Worm (Caenorhabditis elegans) whole organism, young adult: ENCODE data around the gene cdl-1.

ENCODE experiments used
- B0035.1 ChIP-seq: sonication (generic microtip); optimal IDR thresholded peaks from 2 replicates; lab custom pipeline; 2016; ENCODE audit warnings: missing genetic modification characterization, mild to moderate bottlenecking, missing compliant biosample characterization, missing genotype, missing genetic modification reagents
- B0336.3 ChIP-seq: fragments of 200-800 bp; sonication (Bioruptor generic); IDR thresholded peaks from 2 replicates; pipeline ENCODE4 v1.3.6; 2022; ENCODE audit warnings: missing genetic modification characterization, missing compliant biosample characterization
- C06A6.2 ChIP-seq: fragments of 200-800 bp; sonication (Bioruptor generic); conservative IDR thresholded peaks from 2 replicates; pipeline ENCODE4 v1.3.6; 2022; ENCODE audit warnings: missing genetic modification characterization, missing compliant biosample characterization
- D2030.7 ChIP-seq: fragments of 200-800 bp; sonication (Bioruptor generic); IDR thresholded peaks from 2 replicates; pipeline ENCODE4 v1.3.6; 2022; ENCODE audit warnings: missing genetic modification reagents, missing genetic modification characterization, missing compliant biosample characterization
- F22D6.2 ChIP-seq: sonication (generic microtip); optimal IDR thresholded peaks from 2 replicates; lab custom pipeline; 2016; ENCODE audit warnings: mild to moderate bottlenecking, missing genetic modification characterization, missing compliant biosample characterization
- F33H1.4 ChIP-seq: fragments of 200-800 bp; sonication (Bioruptor generic); IDR thresholded peaks from 2 replicates; pipeline ENCODE4 v1.3.6; 2022; ENCODE audit warnings: missing genetic modification reagents, missing genetic modification characterization, missing compliant biosample characterization
- F37B4.10 ChIP-seq: fragments of 200-800 bp; sonication (Bioruptor generic); IDR thresholded peaks from 2 replicates; pipeline ENCODE4 v1.3.6; 2022; ENCODE audit warnings: missing genetic modification characterization, missing compliant biosample characterization
- F52B5.7 ChIP-seq: sonication (generic microtip); optimal IDR thresholded peaks from 2 replicates; lab custom pipeline; 2016; ENCODE audit warnings: mild to moderate bottlenecking, missing genetic modification characterization, missing compliant biosample characterization
- Y53F4B.3 ChIP-seq: fragments of 200-800 bp; sonication (Bioruptor generic); IDR thresholded peaks from 2 replicates; pipeline ENCODE4 v1.3.6; 2022; ENCODE audit warnings: missing genetic modification reagents, missing genetic modification characterization, missing compliant biosample characterization
- Y53G8AR.9 ChIP-seq: fragments of 200-800 bp; sonication (Bioruptor generic); conservative IDR thresholded peaks from 2 replicates; pipeline ENCODE4 v1.3.6; 2022; ENCODE audit warnings: missing genetic modification reagents, missing genetic modification characterization, missing compliant biosample characterization
- ZK185.1 ChIP-seq: sonication (generic microtip); optimal IDR thresholded peaks from 2 replicates; lab custom pipeline; 2016; ENCODE audit warnings: mild to moderate bottlenecking, missing genetic modification characterization, missing compliant biosample characterization; ENCODE audit not compliant: poor library complexity, severe bottlenecking
- akir-1 ChIP-seq: fragments of 200-800 bp; sonication (Bioruptor generic); optimal IDR thresholded peaks from 2 replicates; lab custom pipeline; 2018; ENCODE audit warnings: mild to moderate bottlenecking, missing genetic modification characterization, moderate library complexity, missing compliant biosample characterization
- cebp-1 ChIP-seq, 2 experiments: fragments of 200-800 bp in 1 of 2; sonication (Bioruptor generic) in 1 of 2; sonication (generic microtip) in 1 of 2; IDR thresholded peaks in 1 of 2; optimal IDR thresholded peaks in 1 of 2; 2 replicates each; pipeline versions ENCODE4 v1.3.6 to Lab custom; 2017 to 2022; ENCODE audit warnings: missing compliant biosample characterization in 2 of 2, missing genetic modification characterization in 2 of 2, mild to moderate bottlenecking in 1 of 2, missing genetic modification reagents in 1 of 2, moderate library complexity in 1 of 2
- ceh-100 ChIP-seq: fragments of 200-800 bp; sonication (Bioruptor generic); IDR thresholded peaks from 2 replicates; pipeline ENCODE4 v1.3.6; 2022; ENCODE audit warnings: missing genetic modification reagents, missing genetic modification characterization, missing compliant biosample characterization
- ceh-27 ChIP-seq: fragments of 200-800 bp; sonication (Bioruptor generic); optimal IDR thresholded peaks from 2 replicates; lab custom pipeline; 2018; ENCODE audit warnings: mild to moderate bottlenecking, missing genetic modification characterization, moderate library complexity, missing compliant biosample characterization
- ceh-91 ChIP-seq: fragments of 200-800 bp; sonication (Bioruptor generic); IDR thresholded peaks from 2 replicates; pipeline ENCODE4 v1.3.6; 2022; ENCODE audit warnings: missing genetic modification reagents, missing genetic modification characterization, missing compliant biosample characterization
- efl-1 ChIP-seq: fragments of 150-350 bp; optimal IDR thresholded peaks from 2 replicates; lab custom pipeline; 2014; ENCODE audit warnings: missing biosample characterization, missing genetic modification reagents, missing genetic modification characterization
- egrh-3 ChIP-seq: fragments of 200-800 bp; sonication (Bioruptor generic); IDR thresholded peaks from 2 replicates; pipeline ENCODE4 v1.3.6; 2022; ENCODE audit warnings: missing genetic modification reagents, missing genetic modification characterization, missing compliant biosample characterization
- ekl-4 ChIP-seq: fragments of 200-800 bp; sonication (Bioruptor generic); IDR thresholded peaks from 2 replicates; pipeline ENCODE4 v1.3.6; 2022; ENCODE audit warnings: missing genetic modification reagents, missing genetic modification characterization, missing compliant biosample characterization
- him-1 ChIP-seq: sonication (generic microtip); optimal IDR thresholded peaks from 2 replicates; lab custom pipeline; 2016; ENCODE audit warnings: missing genotype, missing genetic modification reagents, missing genetic modification characterization, missing compliant biosample characterization
- hsf-1 ChIP-seq: fragments of 200-800 bp; sonication (Bioruptor generic); IDR thresholded peaks from 2 replicates; pipeline ENCODE4 v1.3.6; 2022; ENCODE audit warnings: missing genetic modification reagents, missing genetic modification characterization, missing compliant biosample characterization
- lin-54 ChIP-seq: fragments of 200-800 bp; sonication (Bioruptor generic); optimal IDR thresholded peaks from 2 replicates; lab custom pipeline; 2018; ENCODE audit warnings: mild to moderate bottlenecking, missing genetic modification characterization, missing compliant biosample characterization
- lir-1 ChIP-seq: fragments of 200-800 bp; sonication (Bioruptor generic); conservative IDR thresholded peaks from 2 replicates; pipeline ENCODE4 v1.3.6; 2022; ENCODE audit warnings: missing genetic modification reagents, missing genetic modification characterization, missing compliant biosample characterization
- madf-3 ChIP-seq: fragments of 200-800 bp; sonication (Bioruptor generic); IDR thresholded peaks from 2 replicates; pipeline ENCODE4 v1.3.6; 2022; ENCODE audit warnings: missing genetic modification reagents, missing genetic modification characterization, missing compliant biosample characterization
- madf-6 ChIP-seq: fragments of 200-800 bp; sonication (Bioruptor generic); IDR thresholded peaks from 2 replicates; pipeline ENCODE4 v1.3.6; 2022; ENCODE audit warnings: missing genetic modification reagents, missing genetic modification characterization, missing compliant biosample characterization
- mcd-1 ChIP-seq: fragments of 200-800 bp; sonication (Bioruptor generic); IDR thresholded peaks from 2 replicates; pipeline ENCODE4 v1.3.6; 2022; ENCODE audit warnings: missing genetic modification reagents, missing genetic modification characterization, missing compliant biosample characterization
- nfya-1 ChIP-seq: sonication (generic microtip); optimal IDR thresholded peaks from 2 replicates; lab custom pipeline; 2017; ENCODE audit warnings: antibody characterized with exemption, missing compliant biosample characterization, missing genetic modification characterization, borderline replicate concordance; ENCODE audit not compliant: insufficient read depth
- nfya-2 ChIP-seq: fragments of 200-800 bp; sonication (Bioruptor generic); IDR thresholded peaks from 2 replicates; pipeline ENCODE4 v1.3.6; 2022; ENCODE audit warnings: missing genetic modification reagents, missing genetic modification characterization, missing compliant biosample characterization
- nfyb-1 ChIP-seq: fragments of 200-800 bp; sonication (Bioruptor generic); IDR thresholded peaks from 2 replicates; pipeline ENCODE4 v1.3.6; 2022; ENCODE audit warnings: missing genetic modification reagents, missing genetic modification characterization, missing compliant biosample characterization
- nhr-120 ChIP-seq: fragments of 200-800 bp; sonication (Bioruptor generic); IDR thresholded peaks from 2 replicates; pipeline ENCODE4 v1.3.6; 2022; ENCODE audit warnings: missing genetic modification characterization, missing compliant biosample characterization
- pha-4 ChIP-seq: fragments of 150-350 bp; sonication (generic microtip); optimal IDR thresholded peaks from 2 replicates; lab custom pipeline; 2014; ENCODE audit warnings: missing biosample characterization, missing genetic modification reagents, missing genetic modification characterization
- sdz-38 ChIP-seq: sonication (generic microtip); optimal IDR thresholded peaks from 2 replicates; lab custom pipeline; 2016; ENCODE audit warnings: missing genotype, missing genetic modification characterization, missing compliant biosample characterization
- snpc-1.3 ChIP-seq: sonication (generic microtip); optimal IDR thresholded peaks from 2 replicates; lab custom pipeline; 2017; ENCODE audit warnings: missing genetic modification characterization, mild to moderate bottlenecking, missing compliant biosample characterization, antibody characterized with exemption, moderate library complexity, missing genotype, missing genetic modification reagents; ENCODE audit not compliant: insufficient read depth
- snpc-3.4 ChIP-seq: sonication (generic microtip); optimal IDR thresholded peaks from 2 replicates; lab custom pipeline; 2017; ENCODE audit warnings: missing genetic modification characterization, mild to moderate bottlenecking, missing compliant biosample characterization, antibody characterized with exemption, moderate library complexity, missing genotype, missing genetic modification reagents
- tlf-1 ChIP-seq: fragments of 200-800 bp; sonication (Bioruptor generic); optimal IDR thresholded peaks from 2 replicates; lab custom pipeline; 2018; ENCODE audit warnings: mild to moderate bottlenecking, missing genetic modification characterization, missing compliant biosample characterization
- unc-130 ChIP-seq: sonication (generic microtip); optimal IDR thresholded peaks from 2 replicates; lab custom pipeline; 2016; ENCODE audit warnings: missing genetic modification reagents, missing genetic modification characterization, missing compliant biosample characterization
- xnd-1 ChIP-seq: sonication (generic microtip); optimal IDR thresholded peaks from 2 replicates; lab custom pipeline; 2016; ENCODE audit warnings: missing genotype, missing genetic modification reagents, missing genetic modification characterization, missing compliant biosample characterization
- zfh-2 ChIP-seq: fragments of 200-800 bp; sonication (Bioruptor generic); conservative IDR thresholded peaks from 2 replicates; pipeline ENCODE4 v1.3.6; 2022; ENCODE audit warnings: missing genetic modification reagents, missing genetic modification characterization, missing compliant biosample characterization
- ztf-18 ChIP-seq: sonication (generic microtip); optimal IDR thresholded peaks from 2 replicates; lab custom pipeline; 2016; ENCODE audit warnings: missing genotype, mild to moderate bottlenecking, missing genetic modification characterization, missing compliant biosample characterization
- ztf-22 ChIP-seq: fragments of 200-800 bp; sonication (Bioruptor generic); optimal IDR thresholded peaks from 2 replicates; lab custom pipeline; 2018; ENCODE audit warnings: mild to moderate bottlenecking, missing genetic modification characterization, moderate library complexity, missing compliant biosample characterization

The cdl-1 gene

ce11 chrII:10798429-10798893, 13.2 kb downstream of the cdl-1 start, which contains the start of gene npp-19 (continued):
- peak; percentile 47 for TF ChIP-seq F33H1.4
- TF ChIP-seq akir-1: no peak

- TF ChIP-seq ztf-22 (GFP tag; lab: Kevin White, UChicago) (no peak), zfh-2 (GFP tag; lab: Robert Waterston, UW) (no peak), snpc-3.4 (no peak), madf-6 (no peak), Y53G8AR.9 (GFP tag; lab: Robert Waterston, UW) (no peak), sdz-38 (tag; lab: Kevin White, UChicago) (no peak), ekl-4 (no peak), nfya-1 (tag; lab: Kevin White, UChicago) (no peak), ceh-91 (GFP tag; lab: Robert Waterston, UW) (no peak), F22D6.2 (no peak), ceh-27 (GFP tag; lab: Kevin White, UChicago) (no peak), D2030.7 (GFP tag; lab: Robert Waterston, UW) (no peak), efl-1 (GFP tag; lab: Kevin White, UChicago) (no peak), xnd-1 (tag; lab: Kevin White, UChicago) (no peak), akir-1 (no peak), egrh-3 (no peak), him-1 (no peak), madf-3 (GFP tag; lab: Robert Waterston, UW) (no peak), B0035.1 (no peak)
Observed at ce11 chrII:10800209-10800608, 15.0 kb downstream of the cdl-1 start.

- TF ChIP-seq lin-54 (no peak), Y53F4B.3 (GFP tag; lab: Robert Waterston, UW) (no peak), hsf-1 (no peak), ZK185.1 (tag; lab: Kevin White, UChicago) (no peak), nhr-120 (GFP tag; lab: Robert Waterston, UW) (no peak), ceh-100 (GFP tag; lab: Robert Waterston, UW) (no peak), nfyb-1 (GFP tag; lab: Robert Waterston, UW) (no peak), mcd-1 (GFP tag; lab: Robert Waterston, UW) (no peak), sdz-38 (tag; lab: Kevin White, UChicago) (no peak), cebp-1 (GFP tag; IDR thresholded peaks at IDR 0.05; lab: Robert Waterston, UW) (no peak), cebp-1 (tag; optimal IDR thresholded peaks at IDR 0.05; lab: Kevin White, UChicago) (no peak), F52B5.7 (no peak), tlf-1 (GFP tag; lab: Kevin White, UChicago) (no peak), pha-4 (no peak), C06A6.2 (GFP tag; lab: Robert Waterston, UW) (no peak), ekl-4 (no peak)
Observed at ce11 chrII:10804442-10804841, 19.2 kb downstream of the cdl-1 start.

ce11 chrII:10804907-10805306, 19.7 kb downstream of the cdl-1 start:
- TF ChIP-seq lir-1 (no peak), nfya-2 (no peak), snpc-1.3 (tag; lab: Kevin White, UChicago) (no peak), unc-130 (no peak), B0336.3 (no peak), ztf-18 (tag; lab: Kevin White, UChicago) (no peak), tlf-1 (GFP tag; lab: Kevin White, UChicago) (no peak), xnd-1 (tag; lab: Kevin White, UChicago) (no peak), F37B4.10 (GFP tag; lab: Robert Waterston, UW) (no peak), ceh-100 (GFP tag; lab: Robert Waterston, UW) (no peak)
